Worm (Caenorhabditis elegans) whole organism, L4 larva: Measurements from ENCODE around the gene K09E9.3.

Experiments used
- F26F4.8 ChIP-seq: fragments of 200-800 bp; sonication (Bioruptor generic); conservative IDR thresholded peaks from 2 replicates; pipeline ENCODE4 v1.3.6; 2022; ENCODE audit warnings: missing genetic modification characterization, missing compliant biosample characterization
- F44E2.7 ChIP-seq: fragments of 200-800 bp; sonication (Bioruptor generic); IDR thresholded peaks from 2 replicates; pipeline ENCODE4 v2.1.2; 2022; ENCODE audit warnings: missing genetic modification characterization, missing compliant biosample characterization
- T20F7.1 ChIP-seq: fragments of 200-800 bp; sonication (Bioruptor generic); optimal IDR thresholded peaks from 2 replicates; lab custom pipeline; 2018; ENCODE audit warnings: mild to moderate bottlenecking, missing genetic modification characterization, missing compliant biosample characterization
- Y105C5A.15 ChIP-seq: fragments of 200-800 bp; sonication (Bioruptor generic); IDR thresholded peaks from 2 replicates; pipeline ENCODE4 v1.3.6; 2022; ENCODE audit warnings: missing genetic modification characterization, missing compliant biosample characterization
- Y48G9A.11 ChIP-seq: fragments of 200-800 bp; sonication (Bioruptor generic); IDR thresholded peaks from 2 replicates; pipeline ENCODE4 v1.3.6; 2022; ENCODE audit warnings: missing genetic modification reagents, missing genetic modification characterization, missing compliant biosample characterization
- Y5F2A.4 ChIP-seq: fragments of 200-800 bp; sonication (Bioruptor generic); optimal IDR thresholded peaks from 2 replicates; lab custom pipeline; 2018; ENCODE audit warnings: mild to moderate bottlenecking, missing genetic modification characterization, missing compliant biosample characterization
- Y75B8A.6 ChIP-seq: fragments of 200-800 bp; sonication (Bioruptor generic); IDR thresholded peaks from 2 replicates; pipeline ENCODE4 v1.3.6; 2022; ENCODE audit warnings: missing genetic modification reagents, missing genetic modification characterization, missing compliant biosample characterization
- aha-1 ChIP-seq: fragments of 150-350 bp; peaks from one replicate; lab custom pipeline; 2014; ENCODE audit warnings: missing biosample characterization, missing genetic modification characterization
- arid-1 ChIP-seq: fragments of 200-800 bp; sonication (Bioruptor generic); conservative IDR thresholded peaks from 2 replicates; pipeline ENCODE4 v1.3.6; 2022; ENCODE audit warnings: missing genetic modification reagents, missing genetic modification characterization, missing compliant biosample characterization
- ceh-20 ChIP-seq: fragments of 200-800 bp; sonication (Bioruptor generic); IDR thresholded peaks from 2 replicates; pipeline ENCODE4 v1.3.6; 2022; ENCODE audit warnings: missing genetic modification reagents, missing genetic modification characterization, missing compliant biosample characterization
- ceh-28 ChIP-seq: fragments of 150-350 bp; optimal IDR thresholded peaks from 2 replicates; lab custom pipeline; 2014; ENCODE audit warnings: missing biosample characterization, missing genetic modification reagents, missing genetic modification characterization
- ceh-62 ChIP-seq: sonication (generic microtip); optimal IDR thresholded peaks from 2 replicates; lab custom pipeline; 2017; ENCODE audit warnings: missing biosample characterization, missing genetic modification characterization
- ctbp-1 ChIP-seq: fragments of 200-800 bp; sonication (Bioruptor generic); IDR thresholded peaks from 2 replicates; pipeline ENCODE4 v1.3.6; 2022; ENCODE audit warnings: missing genetic modification reagents, missing genetic modification characterization, missing compliant biosample characterization
- daf-16 ChIP-seq, 3 experiments: sonication (generic microtip); optimal IDR thresholded peaks; 2 replicates each; lab custom pipeline; 2016 to 2017; ENCODE audit warnings: missing genetic modification characterization in 3 of 3, missing genetic modification reagents in 3 of 3, mild to moderate bottlenecking in 2 of 3, missing compliant biosample characterization in 2 of 3, missing biosample characterization in 1 of 3, moderate library complexity in 1 of 3
- daf-8 ChIP-seq: fragments of 200-800 bp; sonication (Bioruptor generic); IDR thresholded peaks from 2 replicates; pipeline ENCODE4 v1.3.6; 2022; ENCODE audit warnings: missing genetic modification characterization, missing compliant biosample characterization
- dmd-6 ChIP-seq: fragments of 200-800 bp; sonication (Bioruptor generic); IDR thresholded peaks from 2 replicates; pipeline ENCODE4 v1.3.6; 2022; ENCODE audit warnings: missing genetic modification reagents, missing genetic modification characterization, missing compliant biosample characterization
- dmd-8 ChIP-seq: fragments of 200-800 bp; sonication (Bioruptor generic); IDR thresholded peaks from 2 replicates; pipeline ENCODE4 v1.3.6; 2022; ENCODE audit warnings: missing genetic modification characterization, missing compliant biosample characterization
- duxl-1 ChIP-seq: sonication (generic microtip); optimal IDR thresholded peaks from 2 replicates; lab custom pipeline; 2016; ENCODE audit warnings: mild to moderate bottlenecking, missing genetic modification characterization, moderate library complexity, missing compliant biosample characterization; ENCODE audit not compliant: poor library complexity
- dve-1 ChIP-seq: sonication (generic microtip); optimal IDR thresholded peaks from 2 replicates; lab custom pipeline; 2017; ENCODE audit warnings: antibody characterized with exemption, mild to moderate bottlenecking, missing genetic modification characterization, missing compliant biosample characterization; ENCODE audit not compliant: insufficient read depth
- egl-43 ChIP-seq: fragments of 200-800 bp; sonication (Bioruptor generic); IDR thresholded peaks from 2 replicates; pipeline ENCODE4 v1.3.6; 2022; ENCODE audit warnings: missing genetic modification reagents, missing genetic modification characterization, missing compliant biosample characterization
- fkh-10 ChIP-seq: fragments of 150-350 bp; optimal IDR thresholded peaks from 2 replicates; lab custom pipeline; 2014; ENCODE audit warnings: missing biosample characterization, missing genetic modification reagents, missing genetic modification characterization
- hif-1 ChIP-seq, 2 experiments: sonication (generic microtip); optimal IDR thresholded peaks; 2 replicates each; lab custom pipeline; 2016 to 2017; ENCODE audit warnings: missing compliant biosample characterization in 2 of 2, missing genetic modification characterization in 2 of 2, missing genetic modification reagents in 2 of 2, missing genotype in 2 of 2, mild to moderate bottlenecking in 1 of 2
- hlh-11 ChIP-seq: fragments of 200-800 bp; sonication (Bioruptor generic); optimal IDR thresholded peaks from 2 replicates; lab custom pipeline; 2018; ENCODE audit warnings: mild to moderate bottlenecking, missing genetic modification characterization, missing compliant biosample characterization
- hlh-30 ChIP-seq: sonication (generic microtip); optimal IDR thresholded peaks from 2 replicates; lab custom pipeline; 2017; ENCODE audit warnings: antibody characterized with exemption, mild to moderate bottlenecking, missing genetic modification characterization, missing compliant biosample characterization; ENCODE audit not compliant: insufficient read depth
- lim-7 ChIP-seq: fragments of 200-800 bp; sonication (Bioruptor generic); IDR thresholded peaks from 2 replicates; pipeline ENCODE4 v1.3.6; 2022; ENCODE audit warnings: missing genetic modification characterization, missing compliant biosample characterization
- lir-3 ChIP-seq: sonication (generic microtip); optimal IDR thresholded peaks from 2 replicates; lab custom pipeline; 2016; ENCODE audit warnings: mild to moderate bottlenecking, missing genetic modification characterization, missing compliant biosample characterization
- madf-9 ChIP-seq: fragments of 200-800 bp; sonication (Bioruptor generic); conservative IDR thresholded peaks from 2 replicates; pipeline ENCODE4 v1.3.6; 2022; ENCODE audit warnings: missing genetic modification reagents, missing genetic modification characterization, missing compliant biosample characterization
- mdl-1 ChIP-seq, 2 experiments: fragments of 150-350 bp in 1 of 2; sonication (generic microtip) in 1 of 2; optimal IDR thresholded peaks; 2 replicates each; lab custom pipeline; 2014 to 2017; ENCODE audit warnings: missing biosample characterization in 2 of 2, missing genetic modification characterization in 2 of 2
- mxl-3 ChIP-seq: fragments of 200-800 bp; sonication (Bioruptor generic); optimal IDR thresholded peaks from 2 replicates; lab custom pipeline; 2018; ENCODE audit warnings: mild to moderate bottlenecking, missing genetic modification characterization, missing compliant biosample characterization
- nhr-102 ChIP-seq: sonication (generic microtip); optimal IDR thresholded peaks from 2 replicates; lab custom pipeline; 2016; ENCODE audit warnings: mild to moderate bottlenecking, missing genetic modification characterization, moderate library complexity, missing compliant biosample characterization
- nhr-28 ChIP-seq: fragments of 150-350 bp; optimal IDR thresholded peaks from 2 replicates; lab custom pipeline; 2014; ENCODE audit warnings: missing biosample characterization, missing genetic modification characterization
- nhr-48 ChIP-seq: sonication (generic microtip); optimal IDR thresholded peaks from 2 replicates; lab custom pipeline; 2016; ENCODE audit warnings: mild to moderate bottlenecking, missing genetic modification characterization, missing compliant biosample characterization
- pha-4 ChIP-seq, 2 experiments: fragments of 150-350 bp in 1 of 2; fragments of 200-800 bp in 1 of 2; sonication (Bioruptor generic) in 1 of 2; IDR thresholded peaks in 1 of 2; optimal IDR thresholded peaks in 1 of 2; 2 replicates each; pipeline versions ENCODE4 v1.3.6 to Lab custom; 2014 to 2022; ENCODE audit warnings: missing genetic modification characterization in 2 of 2, missing genetic modification reagents in 2 of 2, missing biosample characterization in 1 of 2, missing compliant biosample characterization in 1 of 2
- php-3 ChIP-seq: fragments of 200-800 bp; sonication (Bioruptor generic); IDR thresholded peaks from 2 replicates; pipeline ENCODE4 v1.3.6; 2022; ENCODE audit warnings: missing genetic modification reagents, missing genetic modification characterization, missing compliant biosample characterization
- pqm-1 ChIP-seq: sonication (generic microtip); optimal IDR thresholded peaks from 2 replicates; lab custom pipeline; 2017; ENCODE audit warnings: missing biosample characterization, missing genetic modification characterization
- saeg-2 ChIP-seq: fragments of 200-800 bp; sonication (Bioruptor generic); IDR thresholded peaks from 2 replicates; pipeline ENCODE4 v1.3.6; 2022; ENCODE audit warnings: missing genetic modification reagents, missing genetic modification characterization, missing compliant biosample characterization
- set-16 ChIP-seq: fragments of 200-800 bp; sonication (Bioruptor generic); IDR thresholded peaks from 2 replicates; pipeline ENCODE4 v1.3.6; 2022; ENCODE audit warnings: missing genetic modification reagents, missing genetic modification characterization, missing compliant biosample characterization
- snpc-4 ChIP-seq: fragments of 150-350 bp; optimal IDR thresholded peaks from 2 replicates; lab custom pipeline; 2014; ENCODE audit warnings: missing biosample characterization, missing genetic modification characterization
- spr-3 ChIP-seq: fragments of 200-800 bp; sonication (Bioruptor generic); optimal IDR thresholded peaks from 2 replicates; lab custom pipeline; 2018; ENCODE audit warnings: mild to moderate bottlenecking, missing genetic modification characterization, missing compliant biosample characterization
- tag-97 ChIP-seq: fragments of 200-800 bp; sonication (Bioruptor generic); IDR thresholded peaks from 2 replicates; pipeline ENCODE4 v1.3.6; 2022; ENCODE audit warnings: missing genetic modification characterization, missing compliant biosample characterization
- tra-1 ChIP-seq: fragments of 200-800 bp; sonication (Bioruptor generic); IDR thresholded peaks from 2 replicates; pipeline ENCODE4 v1.3.6; 2022; ENCODE audit warnings: missing genetic modification reagents, missing genetic modification characterization, missing compliant biosample characterization
- unc-130 ChIP-seq: sonication (generic microtip); optimal IDR thresholded peaks from 2 replicates; lab custom pipeline; 2016; ENCODE audit warnings: missing genetic modification reagents, missing genetic modification characterization, missing compliant biosample characterization
- unc-39 ChIP-seq: sonication (generic microtip); optimal IDR thresholded peaks from 2 replicates; lab custom pipeline; 2017; ENCODE audit warnings: missing biosample characterization, missing genetic modification characterization
- vab-7 ChIP-seq: fragments of 200-800 bp; sonication (Bioruptor generic); IDR thresholded peaks from 2 replicates; pipeline ENCODE4 v1.3.6; 2022; ENCODE audit warnings: missing genetic modification reagents, missing genetic modification characterization, missing compliant biosample characterization
- zip-2 ChIP-seq: fragments of 150-350 bp; optimal IDR thresholded peaks from 2 replicates; lab custom pipeline; 2014; ENCODE audit warnings: missing biosample characterization, missing genetic modification characterization
- ztf-11 ChIP-seq: fragments of 150-350 bp; optimal IDR thresholded peaks from 2 replicates; lab custom pipeline; 2014; ENCODE audit warnings: missing biosample characterization, missing genetic modification characterization
- ztf-7 ChIP-seq: fragments of 150-350 bp; optimal IDR thresholded peaks from 2 replicates; lab custom pipeline; 2014; ENCODE audit warnings: missing biosample characterization, missing genetic modification characterization

Gene K09E9.3

ce11 chrX:15598661-15599384 lies 14.8 kb downstream of the K09E9.3 start:
- TF ChIP-seq pha-4 (GFP tag; IDR thresholded peaks at IDR 0.05; lab: Robert Waterston, UW) (no peak), pha-4 (tag; optimal IDR thresholded peaks at IDR 0.05; lab: Kevin White, UChicago) (no peak), snpc-4 (tag; lab: Kevin White, UChicago) (no peak), ceh-20 (GFP tag; lab: Robert Waterston, UW) (no peak), vab-7 (GFP tag; lab: Robert Waterston, UW) (no peak), set-16 (GFP tag; lab: Robert Waterston, UW) (no peak), dmd-8 (no peak), daf-8 (GFP tag; lab: Robert Waterston, UW) (no peak), mxl-3 (GFP tag; lab: Kevin White, UChicago) (peak; percentile 14), lim-7 (GFP tag; lab: Robert Waterston, UW) (no peak), nhr-28 (tag; lab: Kevin White, UChicago) (peak; percentile 80), hlh-30 (tag; lab: Kevin White, UChicago) (no peak), ztf-11 (tag; lab: Kevin White, UChicago) (no peak), dmd-6 (peak; percentile 93), Y105C5A.15 (GFP tag; lab: Robert Waterston, UW) (no peak), ztf-7 (tag; lab: Kevin White, UChicago) (no peak), T20F7.1 (GFP tag; lab: Kevin White, UChicago) (peak; percentile 27), ctbp-1 (GFP tag; lab: Robert Waterston, UW) (no peak), php-3 (GFP tag; lab: Robert Waterston, UW) (peak; percentile 62; the same call in 1 of the 2 replicates), duxl-1 (no peak), Y5F2A.4 (GFP tag; lab: Kevin White, UChicago) (no peak), pqm-1 (peak; percentile 74), spr-3 (GFP tag; lab: Kevin White, UChicago) (no peak), F26F4.8 (no peak), nhr-102 (no peak), ceh-28 (no peak), lir-3 (tag; lab: Kevin White, UChicago) (no peak), unc-39 (tag; lab: Kevin White, UChicago) (no peak), Y75B8A.6 (GFP tag; lab: Robert Waterston, UW) (no peak), zip-2 (tag; lab: Kevin White, UChicago) (no peak), hif-1 (tag; optimal IDR thresholded peaks at IDR 0.05; lab: Kevin White, UChicago) (no peak), Y48G9A.11 (GFP tag; lab: Robert Waterston, UW) (no peak), nhr-48 (tag; lab: Kevin White, UChicago) (peak; percentile 27), aha-1 (peak; percentile 87), mdl-1 (tag; optimal IDR thresholded peaks at IDR 0.05; lab: Kevin White, UChicago) (peak in 1 of 2 experiments; percentile 12), unc-130 (GFP tag; lab: Kevin White, UChicago) (no peak), arid-1 (no peak), F44E2.7 (GFP tag; lab: Robert Waterston, UW) (no peak), madf-9 (GFP tag; lab: Robert Waterston, UW) (no peak), fkh-10 (no peak), egl-43 (GFP tag; lab: Robert Waterston, UW) (no peak), tag-97 (no peak), ceh-62 (tag; lab: Kevin White, UChicago) (no peak), daf-16 (GFP tag; optimal IDR thresholded peaks at IDR 0.05; lab: Kevin White, UChicago) (no peak), daf-16 (tag; optimal IDR thresholded peaks at IDR 0.05; lab: Kevin White, UChicago) (peak; percentile 31), tra-1 (GFP tag; lab: Robert Waterston, UW) (peak; percentile 94), hlh-11 (tag; lab: Kevin White, UChicago) (peak; percentile 42), saeg-2 (0 out of 2 replicates have a peak, but pooled peaks have one; percentile 9), dve-1 (tag; lab: Kevin White, UChicago) (peak; percentile 42)
